Worm (Caenorhabditis elegans) whole organism, mixed stage, embryonic: ENCODE measurements around the gene C16D9.6.

Source experiments
- ceh-83 ChIP-seq: fragments of 200-800 bp; sonication (Bioruptor generic); optimal IDR thresholded peaks from 2 replicates; lab custom pipeline; 2018; ENCODE audit warnings: mild to moderate bottlenecking, missing genetic modification characterization, missing compliant biosample characterization
- elt-3 ChIP-seq: fragments of 150-350 bp; optimal IDR thresholded peaks from 2 replicates; lab custom pipeline; 2014; ENCODE audit warnings: missing biosample characterization, missing genetic modification characterization
- lin-32 ChIP-seq: fragments of 200-800 bp; sonication (Bioruptor generic); optimal IDR thresholded peaks from 2 replicates; lab custom pipeline; 2018; ENCODE audit warnings: mild to moderate bottlenecking, missing genetic modification characterization, missing compliant biosample characterization
- mep-1 ChIP-seq: fragments of 150-350 bp; optimal IDR thresholded peaks from 2 replicates; lab custom pipeline; 2017; ENCODE audit warnings: missing biosample characterization, missing genetic modification reagents, missing genetic modification characterization, inconsistent platforms
- pha-4 ChIP-seq: fragments of 150-350 bp; optimal IDR thresholded peaks from 2 replicates; lab custom pipeline; 2018; ENCODE audit warnings: missing biosample characterization, missing genetic modification reagents, missing genetic modification characterization

ce11 chrV:8281646-8282045 lies 31.5 kb upstream of the C16D9.6 start:
- TF ChIP-seq pha-4 (tag; lab: Kevin White, UChicago), result no peak
- TF ChIP-seq ceh-83 (GFP tag; lab: Kevin White, UChicago), result no peak
- no peak for TF ChIP-seq mep-1 (tag; lab: Kevin White, UChicago)
- TF ChIP-seq elt-3 (tag; lab: Kevin White, UChicago), result no peak
- TF ChIP-seq lin-32 (GFP tag; lab: Kevin White, UChicago), result no peak
